Worm (Caenorhabditis elegans): Measurements from ENCODE around the gene acl-3.

ce11 chrIV:11651965-11652453 is at the start of gene acl-3, which contains the start of gene ndub-6:
- TF ChIP-seq unc-39 (tag; optimal IDR thresholded peaks at IDR 0.05) (no peak), lin-39 (tag; optimal IDR thresholded peaks at IDR 0.05) (no peak), nhr-77 (tag; optimal IDR thresholded peaks at IDR 0.05) (no peak), unc-62 (GFP tag; optimal IDR thresholded peaks at IDR 0.05 in 1 of 2) (no peak), unc-62 (tag; optimal IDR thresholded peaks at IDR 0.05) (no peak), zag-1 (tag; optimal IDR thresholded peaks at IDR 0.05) (no peak), attf-4 (tag; optimal IDR thresholded peaks at IDR 0.05) (no peak), lsy-2 (tag; optimal IDR thresholded peaks at IDR 0.05) (no peak), nhr-237 (tag; optimal IDR thresholded peaks at IDR 0.05) (no peak), egl-27 (tag; optimal IDR thresholded peaks at IDR 0.05) (no peak)

Data from whole organism, L4 larva.